Fruit fly (Drosophila melanogaster) Kc167 (cell line): ENCODE results near the gene CG14110.

ENCODE experiments used
- Sin3A ChIP-seq: fragments of >200 bp; optimal IDR thresholded peaks from 2 replicates; lab custom pipeline; 2018; ENCODE audit warnings: missing external identifiers
- h ChIP-seq: fragments of >200 bp; optimal IDR thresholded peaks from 3 replicates; lab custom pipeline; 2018; ENCODE audit warnings: missing external identifiers
- psq ChIP-seq: fragments of >200 bp; optimal IDR thresholded peaks from 2 replicates; lab custom pipeline; 2017; ENCODE audit warnings: missing external identifiers

- TF ChIP-seq psq (no peak), Sin3A (lab: Kevin White, UChicago) (no peak), h (no peak)
Measured at dm6 chr3L:13422286-13422787, 37.7 kb downstream of the CG14110 start, which contains the start of gene CG32121.
